Worm (Caenorhabditis elegans) whole organism, young adult: ENCODE results near the gene F53B7.4.

Experiments
- let-526 ChIP-seq: fragments of 200-800 bp; sonication (Bioruptor generic); IDR thresholded peaks from 2 replicates; pipeline ENCODE4 v1.3.6; 2022; ENCODE audit warnings: missing genetic modification reagents, missing genetic modification characterization, missing compliant biosample characterization
- lsy-27 ChIP-seq: sonication (generic microtip); optimal IDR thresholded peaks from 2 replicates; lab custom pipeline; 2017; ENCODE audit warnings: missing genetic modification characterization, mild to moderate bottlenecking, missing compliant biosample characterization, antibody characterized with exemption, missing genotype, borderline replicate concordance; ENCODE audit not compliant: insufficient read depth
- unc-130 ChIP-seq: sonication (generic microtip); optimal IDR thresholded peaks from 2 replicates; lab custom pipeline; 2016; ENCODE audit warnings: missing genetic modification reagents, missing genetic modification characterization, missing compliant biosample characterization

- no peak for TF ChIP-seq let-526
- TF ChIP-seq unc-130, result no peak
- TF ChIP-seq lsy-27 (tag; lab: Kevin White, UChicago), result no peak
These were observed 5.3 kb upstream of the F53B7.4 start for ce11 chrV:11007651-11008050.
